Worm (Caenorhabditis elegans): ENCODE measurements around the gene C17F4.2.

DNA sequence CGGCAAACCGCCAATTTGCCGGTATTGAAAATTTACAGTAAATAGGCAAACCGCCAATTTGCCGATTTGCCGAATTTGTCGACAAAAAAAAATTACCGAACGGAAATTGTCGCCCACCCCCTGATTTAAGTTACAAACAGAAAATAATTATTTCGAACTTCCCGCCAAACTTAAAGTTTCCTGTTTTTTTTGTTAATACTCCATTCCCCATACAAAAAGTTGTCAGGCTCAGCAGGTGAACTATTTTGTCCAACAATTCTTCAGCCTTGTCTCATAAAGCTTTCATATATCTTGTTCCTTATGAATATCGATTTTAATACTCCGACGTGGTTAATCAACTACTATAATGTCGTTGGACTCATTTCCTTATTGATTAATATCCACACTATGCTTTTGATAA, 45.1 kb upstream of the C17F4.2 start, which contains the start of gene sri-50:
- TF ChIP-seq W03F9.2 (tag; optimal IDR thresholded peaks at IDR 0.05) (no peak), him-1 (tag; optimal IDR thresholded peaks at IDR 0.05) (no peak)
